Worm (Caenorhabditis elegans) whole organism, young adult: ENCODE results near the gene Y53F4B.36.

Source experiments
- B0019.2 ChIP-seq: fragments of 200-800 bp; sonication (Bioruptor generic); conservative IDR thresholded peaks from 2 replicates; pipeline ENCODE4 v1.3.6; 2022; ENCODE audit warnings: missing genetic modification reagents, missing genetic modification characterization, missing compliant biosample characterization
- F10E7.11 ChIP-seq: sonication (generic microtip); optimal IDR thresholded peaks from 2 replicates; lab custom pipeline; 2017; ENCODE audit warnings: mild to moderate bottlenecking, missing genetic modification characterization, moderate library complexity, missing compliant biosample characterization
- F33H1.4 ChIP-seq: fragments of 200-800 bp; sonication (Bioruptor generic); IDR thresholded peaks from 2 replicates; pipeline ENCODE4 v1.3.6; 2022; ENCODE audit warnings: missing genetic modification reagents, missing genetic modification characterization, missing compliant biosample characterization
- ama-1 ChIP-seq, 3 experiments: fragments of 150-350 bp in 1 of 3; sonication (generic microtip) in 2 of 3; optimal IDR thresholded peaks; 2 replicates each; lab custom pipeline; 2014 to 2018; ENCODE audit warnings: missing biosample characterization in 2 of 3, missing genetic modification characterization in 2 of 3, missing genetic modification reagents in 2 of 3
- ceh-40 ChIP-seq: fragments of 200-800 bp; sonication (Bioruptor generic); IDR thresholded peaks from 2 replicates; pipeline ENCODE4 v1.3.6; 2022; ENCODE audit warnings: missing genetic modification characterization, missing compliant biosample characterization
- ceh-91 ChIP-seq: fragments of 200-800 bp; sonication (Bioruptor generic); IDR thresholded peaks from 2 replicates; pipeline ENCODE4 v1.3.6; 2022; ENCODE audit warnings: missing genetic modification reagents, missing genetic modification characterization, missing compliant biosample characterization
- dpl-1 ChIP-seq: fragments of 150-350 bp; optimal IDR thresholded peaks from 2 replicates; lab custom pipeline; 2014; ENCODE audit warnings: missing biosample characterization, missing genetic modification reagents, missing genetic modification characterization
- egl-18 ChIP-seq: fragments of 200-800 bp; sonication (Bioruptor generic); IDR thresholded peaks from 2 replicates; pipeline ENCODE4 v1.3.6; 2022; ENCODE audit warnings: missing genetic modification reagents, missing genetic modification characterization, missing compliant biosample characterization
- egl-44 ChIP-seq: fragments of 200-800 bp; sonication (Bioruptor generic); IDR thresholded peaks from 2 replicates; pipeline ENCODE4 v1.3.6; 2022; ENCODE audit warnings: missing genetic modification reagents, missing genetic modification characterization, missing compliant biosample characterization
- hmg-1.2 ChIP-seq: fragments of 200-800 bp; sonication (Bioruptor generic); IDR thresholded peaks from 2 replicates; pipeline ENCODE4 v1.3.6; 2022; ENCODE audit warnings: missing genetic modification reagents, missing genetic modification characterization, missing compliant biosample characterization
- lin-35 ChIP-seq, 3 experiments: fragments of 150-350 bp in 2 of 3; sonication (generic microtip) in 1 of 3; optimal IDR thresholded peaks; 2 replicates each; lab custom pipeline; 2014 to 2018; ENCODE audit warnings: missing biosample characterization in 3 of 3, missing genetic modification characterization in 3 of 3, missing genetic modification reagents in 3 of 3
- nfya-2 ChIP-seq: fragments of 200-800 bp; sonication (Bioruptor generic); IDR thresholded peaks from 2 replicates; pipeline ENCODE4 v1.3.6; 2022; ENCODE audit warnings: missing genetic modification reagents, missing genetic modification characterization, missing compliant biosample characterization
- nhr-90 ChIP-seq: sonication (generic microtip); optimal IDR thresholded peaks from 2 replicates; lab custom pipeline; 2016; ENCODE audit warnings: missing genotype, mild to moderate bottlenecking, missing genetic modification characterization, missing compliant biosample characterization
- ztf-18 ChIP-seq: sonication (generic microtip); optimal IDR thresholded peaks from 2 replicates; lab custom pipeline; 2016; ENCODE audit warnings: missing genotype, mild to moderate bottlenecking, missing genetic modification characterization, missing compliant biosample characterization

DNA sequence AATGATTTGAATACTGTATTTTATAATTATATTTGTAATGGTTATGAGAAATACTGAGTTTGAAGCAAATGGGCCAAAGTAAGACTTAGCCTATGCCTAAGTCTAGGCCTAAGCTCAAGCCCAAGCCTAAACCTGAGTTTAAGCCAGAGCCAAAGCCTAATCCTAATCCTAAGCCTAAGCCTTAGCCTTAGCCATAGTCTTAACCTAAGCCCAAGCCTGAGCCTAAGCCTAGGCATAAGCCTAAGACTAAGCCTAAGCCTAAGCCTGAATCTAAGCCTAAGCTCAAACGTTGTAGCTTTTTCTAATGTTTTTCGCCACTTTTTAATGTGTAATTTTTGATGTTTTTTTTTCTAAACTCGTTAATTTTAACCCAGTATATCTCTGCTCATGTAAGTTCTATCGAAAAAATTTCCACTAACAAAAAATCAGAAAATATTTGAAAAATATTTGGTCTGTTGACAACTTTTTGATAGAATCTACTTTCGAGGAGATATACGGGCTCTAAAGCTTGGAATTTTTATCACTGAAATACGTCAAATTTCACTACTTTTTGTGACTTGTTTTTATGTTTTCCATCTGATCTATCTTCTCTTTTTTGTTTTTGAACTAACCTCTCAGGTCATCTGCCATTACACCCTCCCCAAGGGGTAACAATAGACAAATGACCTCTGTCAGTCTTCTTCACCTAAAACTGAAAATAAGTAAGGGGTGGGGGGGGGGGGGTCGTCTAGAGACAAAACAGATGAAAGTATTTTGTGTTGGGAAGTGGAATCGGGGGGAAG is 28.5 kb downstream of the Y53F4B.36 start:
- TF ChIP-seq nfya-2 (GFP tag; lab: Robert Waterston, UW) (no peak), nhr-90 (no peak), ztf-18 (tag; lab: Kevin White, UChicago) (no peak), egl-18 (GFP tag; lab: Robert Waterston, UW) (no peak), hmg-1.2 (GFP tag; lab: Robert Waterston, UW) (no peak), F33H1.4 (GFP tag; lab: Robert Waterston, UW) (no peak), lin-35 (GFP tag; optimal IDR thresholded peaks at IDR 0.05; lab: Kevin White, UChicago) (no peak), ceh-91 (no peak), F10E7.11 (tag; lab: Kevin White, UChicago) (no peak), ceh-40 (GFP tag; lab: Robert Waterston, UW) (no peak), B0019.2 (GFP tag; lab: Robert Waterston, UW) (no peak), ama-1 (optimal IDR thresholded peaks at IDR 0.05; lab: Kevin White, UChicago) (no peak), ama-1 (GFP tag; optimal IDR thresholded peaks at IDR 0.05; lab: Kevin White, UChicago) (no peak), dpl-1 (GFP tag; lab: Kevin White, UChicago) (no peak), egl-44 (GFP tag; lab: Robert Waterston, UW) (no peak)
